Fruit fly (Drosophila melanogaster): ENCODE data around the gene CG10973.

Gene CG10973

dm6 chr3L:12754769-12755189 lies at the start of gene CG10973, which contains the start of gene Vps13D:
Gene CG10973 (minus strand): TSS chr3L:12754774.
Gene Vps13D (plus strand): TSS chr3L:12755049.
- no peak for TF ChIP-seq Hand (GFP tag; optimal IDR thresholded peaks at IDR 0.05)
- no peak for TF ChIP-seq CG10431 (GFP tag; optimal IDR thresholded peaks at IDR 0.05)
- TF ChIP-seq CG30020 (tag; optimal IDR thresholded peaks at IDR 0.05) = peak; percentile 97
- no peak for TF ChIP-seq CG12219 (GFP tag; optimal IDR thresholded peaks at IDR 0.05)
- peak; percentile 87 for TF ChIP-seq Opbp (GFP tag; IDR thresholded peaks at IDR 0.05; ENCODE audit: partially characterized antibody)
- TF ChIP-seq Hr78 (GFP tag; optimal IDR thresholded peaks at IDR 0.05) = no peak
- no peak for TF ChIP-seq Dbx (GFP tag; IDR thresholded peaks at IDR 0.05)
- peak; percentile 64; the same call in 1 of the 3 replicates for TF ChIP-seq CG34422 (GFP tag; IDR thresholded peaks at IDR 0.05)
- peak; percentile 27 for TF ChIP-seq CG12104 (GFP tag; optimal IDR thresholded peaks at IDR 0.05)
- 0 out of 2 replicates have a peak, but pooled peaks have one; percentile 7 for TF ChIP-seq CG32532 (GFP tag; IDR thresholded peaks at IDR 0.05)
- no peak for TF ChIP-seq CG43689 (GFP tag; IDR thresholded peaks at IDR 0.05)
- no peak for TF ChIP-seq CG3281 (GFP tag; optimal IDR thresholded peaks at IDR 0.05)
- TF ChIP-seq Mrtf (GFP tag; IDR thresholded peaks at IDR 0.05) = no peak
- TF ChIP-seq twi (tag; optimal IDR thresholded peaks at IDR 0.05) = no peak
- TF ChIP-seq sug (tag; optimal IDR thresholded peaks at IDR 0.05) = no peak
- TF ChIP-seq Asciz (GFP tag; optimal IDR thresholded peaks at IDR 0.05) = peak; percentile 90
- TF ChIP-seq Ravus (GFP tag; IDR thresholded peaks at IDR 0.05) = no peak
- no peak for TF ChIP-seq Nf-YC (tag; optimal IDR thresholded peaks at IDR 0.05)
- TF ChIP-seq sim (GFP tag; IDR thresholded peaks at IDR 0.05) = no peak
- TF ChIP-seq Sin3A (optimal IDR thresholded peaks at IDR 0.05) = no peak
- TF ChIP-seq CG17359 (tag; optimal IDR thresholded peaks at IDR 0.05) = no peak
- TF ChIP-seq p53 (GFP tag; optimal IDR thresholded peaks at IDR 0.05) = no peak
- TF ChIP-seq scrt (GFP tag; optimal IDR thresholded peaks at IDR 0.05) = no peak
- no peak for TF ChIP-seq Rx (GFP tag; IDR thresholded peaks at IDR 0.05)
- no peak for TF ChIP-seq al (GFP tag; IDR thresholded peaks at IDR 0.05)
- TF ChIP-seq CG13624 (GFP tag; optimal IDR thresholded peaks at IDR 0.05) = peak; percentile 27
- no peak for TF ChIP-seq bowl (GFP tag; IDR thresholded peaks at IDR 0.05)
- peak; percentile 25; the same call in 1 of the 3 replicates for TF ChIP-seq dysf (GFP tag; IDR thresholded peaks at IDR 0.05)
- TF ChIP-seq Fer2 (tag; optimal IDR thresholded peaks at IDR 0.05) = no peak
- peak; percentile 39 for TF ChIP-seq gfzf (GFP tag; optimal IDR thresholded peaks at IDR 0.05)
- no peak for TF ChIP-seq grau (tag; optimal IDR thresholded peaks at IDR 0.05)
- peak; percentile 87 for TF ChIP-seq Bgb (GFP tag; IDR thresholded peaks at IDR 0.05; ENCODE audit: partially characterized antibody)
- TF ChIP-seq nerfin-2 (GFP tag; IDR thresholded peaks at IDR 0.05; ENCODE audit: partially characterized antibody) = peak; percentile 67
- no peak for TF ChIP-seq btn (GFP tag; optimal IDR thresholded peaks at IDR 0.05)
- TF ChIP-seq Dll (GFP tag; IDR thresholded peaks at IDR 0.05; ENCODE audit: partially characterized antibody) = peak; percentile 95
- no peak for TF ChIP-seq CG17829 (tag; optimal IDR thresholded peaks at IDR 0.05)
- TF ChIP-seq peb (GFP tag; IDR thresholded peaks at IDR 0.05) = no peak; the same call in 1 of the 2 replicates
- TF ChIP-seq CG2120 (GFP tag; optimal IDR thresholded peaks at IDR 0.05) = peak; percentile 53
- peak; percentile 80 for TF ChIP-seq CG13424 (tag; optimal IDR thresholded peaks at IDR 0.05)
- no peak for TF ChIP-seq PHDP (tag; optimal IDR thresholded peaks at IDR 0.05)
- TF ChIP-seq Neu2 (GFP tag; optimal IDR thresholded peaks at IDR 0.05; ENCODE audit: borderline replicate concordance) = no peak
- TF ChIP-seq CG10565 (GFP tag; optimal IDR thresholded peaks at IDR 0.05) = no peak
- no peak for TF ChIP-seq Side (GFP tag; optimal IDR thresholded peaks at IDR 0.05)
- TF ChIP-seq CG8765 (GFP tag; IDR thresholded peaks at IDR 0.05) = no peak
- no peak for TF ChIP-seq Atf3 (GFP tag; optimal IDR thresholded peaks at IDR 0.05)
- TF ChIP-seq CG34376 (GFP tag; optimal IDR thresholded peaks at IDR 0.05) = no peak
- TF ChIP-seq chn (GFP tag; optimal IDR thresholded peaks at IDR 0.05) = no peak
- TF ChIP-seq CkIIα-i1 (GFP tag; IDR thresholded peaks at IDR 0.05) = no peak
- TF ChIP-seq TFAM (GFP tag; optimal IDR thresholded peaks at IDR 0.05) = peak; percentile 27
- no peak for TF ChIP-seq CG2678 (tag; optimal IDR thresholded peaks at IDR 0.05)
- TF ChIP-seq Eip74EF (GFP tag; optimal IDR thresholded peaks at IDR 0.05) = no peak

Measured in whole organism, embryonic.